Worm (Caenorhabditis elegans): ENCODE data around the gene B0222.1.

ce11 chrV:9160224-9160886, 26.3 kb downstream of the B0222.1 start, which contains the start of gene col-144:
- TF ChIP-seq unc-62 (GFP tag; optimal IDR thresholded peaks at IDR 0.05) (no peak), pqm-1 (tag; optimal IDR thresholded peaks at IDR 0.05) (no peak), ZK546.5 (tag; optimal IDR thresholded peaks at IDR 0.05) (no peak), nhr-237 (tag; optimal IDR thresholded peaks at IDR 0.05) (no peak), nhr-12 (tag; optimal IDR thresholded peaks at IDR 0.05) (no peak), snpc-4 (tag; optimal IDR thresholded peaks at IDR 0.05) (no peak), nhr-23 (tag; optimal IDR thresholded peaks at IDR 0.05) (no peak), R02D3.7 (tag; optimal IDR thresholded peaks at IDR 0.05) (no peak), daf-12 (tag; optimal IDR thresholded peaks at IDR 0.05) (no peak), ceh-82 (tag; optimal IDR thresholded peaks at IDR 0.05) (no peak), nhr-25 (tag; optimal IDR thresholded peaks at IDR 0.05) (peak; percentile 70), pha-4 (tag; optimal IDR thresholded peaks at IDR 0.05) (no peak)

All from whole organism, L3 larva.